Worm (Caenorhabditis elegans) whole organism, L4 larva: ENCODE data around the gene R11D1.2.

Experiments
- R02D3.7 ChIP-seq: fragments of 150-350 bp; sonication (generic microtip); optimal IDR thresholded peaks from 3 replicates; lab custom pipeline; 2014; ENCODE audit warnings: missing biosample characterization, missing genetic modification characterization
- T26A8.4 ChIP-seq: fragments of 200-800 bp; sonication (Bioruptor generic); IDR thresholded peaks from 2 replicates; pipeline ENCODE4 v1.3.6; 2022; ENCODE audit warnings: missing genetic modification characterization, missing compliant biosample characterization
- Y75B8A.6 ChIP-seq: fragments of 200-800 bp; sonication (Bioruptor generic); IDR thresholded peaks from 2 replicates; pipeline ENCODE4 v1.3.6; 2022; ENCODE audit warnings: missing genetic modification reagents, missing genetic modification characterization, missing compliant biosample characterization
- ZK546.5 ChIP-seq, 2 experiments: sonication (generic microtip); optimal IDR thresholded peaks; 2 replicates each; lab custom pipeline; 2017; ENCODE audit warnings: missing biosample characterization in 2 of 2, missing genetic modification characterization in 2 of 2
- aha-1 ChIP-seq: fragments of 150-350 bp; peaks from one replicate; lab custom pipeline; 2014; ENCODE audit warnings: missing biosample characterization, missing genetic modification characterization
- arid-1 ChIP-seq: fragments of 200-800 bp; sonication (Bioruptor generic); conservative IDR thresholded peaks from 2 replicates; pipeline ENCODE4 v1.3.6; 2022; ENCODE audit warnings: missing genetic modification reagents, missing genetic modification characterization, missing compliant biosample characterization
- ceh-32 ChIP-seq: sonication (generic microtip); optimal IDR thresholded peaks from 2 replicates; lab custom pipeline; 2016; ENCODE audit warnings: mild to moderate bottlenecking, missing genetic modification characterization, missing compliant biosample characterization; ENCODE audit not compliant: poor library complexity
- ceh-44 ChIP-seq: fragments of 200-800 bp; sonication (Bioruptor generic); IDR thresholded peaks from 2 replicates; pipeline ENCODE4 v1.3.6; 2022; ENCODE audit warnings: missing genetic modification reagents, missing genetic modification characterization, missing compliant biosample characterization
- ces-1 ChIP-seq: fragments of 150-350 bp; sonication (generic microtip); optimal IDR thresholded peaks from 4 replicates; lab custom pipeline; 2014; ENCODE audit warnings: missing biosample characterization, missing genetic modification reagents, missing genetic modification characterization
- daf-16 ChIP-seq, 3 experiments: sonication (generic microtip); optimal IDR thresholded peaks; 2 replicates each; lab custom pipeline; 2016 to 2017; ENCODE audit warnings: missing genetic modification characterization in 3 of 3, missing genetic modification reagents in 3 of 3, mild to moderate bottlenecking in 2 of 3, missing compliant biosample characterization in 2 of 3, missing biosample characterization in 1 of 3, moderate library complexity in 1 of 3
- daf-19 ChIP-seq: fragments of 200-800 bp; sonication (Bioruptor generic); conservative IDR thresholded peaks from 2 replicates; pipeline ENCODE4 v1.3.6; 2022; ENCODE audit warnings: missing genetic modification characterization, missing compliant biosample characterization
- dmd-9 ChIP-seq: fragments of 200-800 bp; sonication (Bioruptor generic); IDR thresholded peaks from 2 replicates; pipeline ENCODE4 v1.3.6; 2022; ENCODE audit warnings: missing genetic modification reagents, missing genetic modification characterization, missing compliant biosample characterization
- dpl-1 ChIP-seq: fragments of 150-350 bp; optimal IDR thresholded peaks from 2 replicates; lab custom pipeline; 2014; ENCODE audit warnings: missing biosample characterization, missing genetic modification reagents, missing genetic modification characterization
- fkh-10 ChIP-seq: fragments of 150-350 bp; optimal IDR thresholded peaks from 2 replicates; lab custom pipeline; 2014; ENCODE audit warnings: missing biosample characterization, missing genetic modification reagents, missing genetic modification characterization
- fos-1 ChIP-seq: fragments of 150-350 bp; optimal IDR thresholded peaks from 2 replicates; lab custom pipeline; 2014; ENCODE audit warnings: missing biosample characterization, missing genetic modification characterization
- jun-1 ChIP-seq: fragments of 150-350 bp; optimal IDR thresholded peaks from 2 replicates; lab custom pipeline; 2014; ENCODE audit warnings: missing biosample characterization, missing genetic modification reagents, missing genetic modification characterization
- lsy-2 ChIP-seq, 2 experiments: fragments of 150-350 bp in 1 of 2; sonication (generic microtip) in 1 of 2; optimal IDR thresholded peaks; 2 replicates each; lab custom pipeline; 2014 to 2017; ENCODE audit warnings: missing biosample characterization in 2 of 2, missing genetic modification characterization in 2 of 2
- madf-5 ChIP-seq, 2 experiments: fragments of 200-800 bp; sonication (Bioruptor generic); IDR thresholded peaks; 2 replicates each; pipeline ENCODE4 v1.3.6; 2022; ENCODE audit warnings: missing compliant biosample characterization in 2 of 2, missing genetic modification characterization in 2 of 2
- mep-1 ChIP-seq: fragments of 150-350 bp; sonication (generic microtip); optimal IDR thresholded peaks from 3 replicates; lab custom pipeline; 2014; ENCODE audit warnings: missing biosample characterization, missing genetic modification characterization
- nhr-41 ChIP-seq: fragments of 200-800 bp; sonication (Bioruptor generic); IDR thresholded peaks from 2 replicates; pipeline ENCODE4 v1.3.6; 2022; ENCODE audit warnings: missing genetic modification reagents, missing genetic modification characterization, missing compliant biosample characterization
- nhr-48 ChIP-seq: sonication (generic microtip); optimal IDR thresholded peaks from 2 replicates; lab custom pipeline; 2016; ENCODE audit warnings: mild to moderate bottlenecking, missing genetic modification characterization, missing compliant biosample characterization
- nhr-76 ChIP-seq: fragments of 150-350 bp; optimal IDR thresholded peaks from 2 replicates; lab custom pipeline; 2014; ENCODE audit warnings: missing biosample characterization, missing genetic modification characterization
- php-3 ChIP-seq: fragments of 200-800 bp; sonication (Bioruptor generic); IDR thresholded peaks from 2 replicates; pipeline ENCODE4 v1.3.6; 2022; ENCODE audit warnings: missing genetic modification reagents, missing genetic modification characterization, missing compliant biosample characterization
- set-16 ChIP-seq: fragments of 200-800 bp; sonication (Bioruptor generic); IDR thresholded peaks from 2 replicates; pipeline ENCODE4 v1.3.6; 2022; ENCODE audit warnings: missing genetic modification reagents, missing genetic modification characterization, missing compliant biosample characterization
- unc-130 ChIP-seq: sonication (generic microtip); optimal IDR thresholded peaks from 2 replicates; lab custom pipeline; 2016; ENCODE audit warnings: missing genetic modification reagents, missing genetic modification characterization, missing compliant biosample characterization
- unc-39 ChIP-seq: sonication (generic microtip); optimal IDR thresholded peaks from 2 replicates; lab custom pipeline; 2017; ENCODE audit warnings: missing biosample characterization, missing genetic modification characterization
- unc-62 ChIP-seq, 3 experiments: fragments of 150-350 bp in 1 of 3; sonication (generic microtip); optimal IDR thresholded peaks in 2 of 3; peaks in 1 of 3; 1 replicate in 1 of 3; 2 replicates in 2 of 3; lab custom pipeline; 2014 to 2017; ENCODE audit warnings: missing biosample characterization in 3 of 3, missing genetic modification characterization in 3 of 3, missing genetic modification reagents in 3 of 3, missing genotype in 1 of 3
- zip-11 ChIP-seq: fragments of 200-800 bp; sonication (Bioruptor generic); IDR thresholded peaks from 2 replicates; pipeline ENCODE4 v1.3.6; 2022; ENCODE audit warnings: missing genetic modification characterization, missing compliant biosample characterization
- ztf-7 ChIP-seq: fragments of 150-350 bp; optimal IDR thresholded peaks from 2 replicates; lab custom pipeline; 2014; ENCODE audit warnings: missing biosample characterization, missing genetic modification characterization

R11D1.2 gene

DNA sequence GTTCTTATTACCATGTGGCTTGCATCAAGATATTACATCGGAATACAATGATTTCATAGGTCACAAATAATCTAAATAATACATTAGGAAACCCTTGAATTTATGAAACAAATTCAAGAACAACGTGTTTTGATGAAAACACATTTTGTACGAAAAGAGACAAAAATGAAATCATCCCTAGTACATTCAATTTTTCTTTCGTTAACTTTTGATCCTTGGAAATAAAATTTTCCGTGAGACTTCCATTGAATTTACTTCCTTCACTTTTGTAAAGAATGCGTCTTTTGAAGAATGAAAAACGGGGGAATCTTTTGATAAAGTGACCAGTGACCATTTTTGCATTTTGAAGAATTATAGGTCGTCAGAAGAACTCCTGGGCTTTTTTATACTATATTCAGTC, 34.7 kb upstream of the R11D1.2 start:
- TF ChIP-seq fkh-10 (GFP tag; lab: Kevin White, UChicago) = peak; percentile 48
- no peak for TF ChIP-seq zip-11 (GFP tag; lab: Robert Waterston, UW)
- TF ChIP-seq, all 104 proteins: peak for 1

DNA sequence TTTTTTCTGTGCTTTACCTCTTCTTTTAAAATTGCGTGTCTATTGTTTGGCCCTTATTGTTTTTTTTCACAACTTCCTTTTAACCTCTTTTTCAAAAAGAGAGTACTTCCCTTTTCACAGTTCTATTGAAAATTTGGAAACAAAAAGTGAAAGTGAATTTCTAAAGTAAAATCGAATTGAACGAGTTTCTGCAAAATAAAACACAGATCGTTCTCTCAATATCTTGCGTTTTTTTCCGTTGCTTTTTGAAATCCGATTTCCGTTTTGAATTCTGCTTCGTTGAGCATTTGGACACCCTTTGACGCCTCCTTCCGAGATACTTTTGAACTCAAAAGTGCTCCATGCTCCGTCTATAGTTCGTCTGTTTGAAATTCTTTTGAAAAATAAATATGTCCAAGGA, 32.1 kb upstream of the R11D1.2 start:
- no peak for TF ChIP-seq php-3 (GFP tag; lab: Robert Waterston, UW)
- TF ChIP-seq fkh-10 (GFP tag; lab: Kevin White, UChicago) = peak; percentile 88
- TF ChIP-seq, all 104 proteins: peak for 1

DNA sequence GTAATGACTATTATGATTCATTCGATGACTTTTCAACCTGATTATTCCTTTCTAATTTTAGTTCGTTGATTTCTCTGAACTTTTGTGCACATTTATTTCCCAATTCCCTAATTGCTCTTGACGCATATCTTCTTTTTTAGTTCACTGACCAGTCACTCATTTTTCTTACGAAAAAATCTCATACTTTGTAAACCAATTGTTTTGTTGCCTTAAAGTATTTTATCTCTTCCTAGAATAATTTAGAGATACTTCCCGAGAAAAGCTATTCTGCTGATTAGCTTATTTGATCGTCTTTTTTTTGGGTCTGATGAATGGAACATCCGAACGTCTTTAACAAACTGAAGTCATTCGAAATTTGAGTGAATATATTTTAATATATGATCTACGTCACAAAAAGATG, 29.1 kb upstream of the R11D1.2 start:
- TF ChIP-seq Y75B8A.6 (GFP tag; lab: Robert Waterston, UW) = no peak
- no peak for TF ChIP-seq ZK546.5 (tag; optimal IDR thresholded peaks at IDR 0.05; lab: Kevin White, UChicago)
- TF ChIP-seq dmd-9 (GFP tag; lab: Robert Waterston, UW) = no peak
- no peak for TF ChIP-seq nhr-41 (GFP tag; lab: Robert Waterston, UW)
- no peak for TF ChIP-seq R02D3.7
- TF ChIP-seq unc-62 (GFP tag; optimal IDR thresholded peaks at IDR 0.05 in 1 of 2; lab: Kevin White, UChicago) = no peak
- TF ChIP-seq unc-62 (tag; optimal IDR thresholded peaks at IDR 0.05; lab: Kevin White, UChicago) = no peak
- TF ChIP-seq T26A8.4 (GFP tag; lab: Robert Waterston, UW) = no peak
- no peak for TF ChIP-seq arid-1 (GFP tag; lab: Robert Waterston, UW)
- TF ChIP-seq unc-130 (GFP tag; lab: Kevin White, UChicago) = no peak
- no peak for TF ChIP-seq lsy-2 (tag; optimal IDR thresholded peaks at IDR 0.05; lab: Kevin White, UChicago)

DNA sequence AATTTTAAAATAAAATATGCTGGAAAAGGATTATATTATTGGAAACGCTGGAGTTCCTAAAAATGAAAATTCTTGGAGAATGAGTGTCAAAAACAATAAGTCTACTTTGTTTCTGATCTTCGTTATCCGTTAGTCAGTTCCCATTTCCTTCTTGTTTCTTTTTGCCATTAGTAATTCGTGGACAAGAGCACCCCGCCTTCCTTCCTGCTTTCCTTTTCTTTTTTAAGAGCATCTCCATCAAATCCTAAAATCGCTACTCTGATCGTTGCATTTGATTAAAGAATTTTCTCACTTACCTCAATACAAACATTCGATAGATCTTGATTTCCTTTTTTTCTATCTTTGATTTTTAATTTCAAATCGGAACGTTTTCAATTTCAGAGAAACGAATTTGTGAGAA, 28.6 kb upstream of the R11D1.2 start, which contains the start of gene frpr-15:
Gene frpr-15, plus strand, starts transcription at position 301 of the 400 bp plus-strand sequence.
- peak in 1 of 2 experiments; percentile 33 for TF ChIP-seq unc-62 (GFP tag; optimal IDR thresholded peaks at IDR 0.05 in 1 of 2; lab: Kevin White, UChicago)
- TF ChIP-seq unc-62 (tag; optimal IDR thresholded peaks at IDR 0.05; lab: Kevin White, UChicago) = no peak
- TF ChIP-seq madf-5 (GFP tag; IDR thresholded peaks at IDR 0.05; lab: Robert Waterston, UW) = no peak

DNA sequence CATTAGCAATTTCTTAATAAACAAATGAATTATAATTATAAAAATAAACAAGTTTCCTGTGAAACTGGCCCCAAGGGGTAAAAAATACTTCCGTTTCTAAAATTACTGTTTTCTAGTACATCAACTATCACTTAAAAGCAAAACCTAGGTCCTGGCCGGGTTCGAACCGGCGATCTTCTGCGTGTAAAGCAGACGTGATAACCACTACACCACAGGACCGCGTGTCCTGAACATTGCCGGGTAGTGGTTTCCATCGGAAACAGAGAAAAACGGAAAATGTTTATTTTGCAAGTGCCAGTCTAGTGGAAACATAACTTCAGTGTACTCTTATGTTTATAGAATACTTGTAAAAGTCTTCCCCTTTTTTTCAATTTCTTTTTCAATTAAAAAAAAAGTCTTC, 25.2 kb upstream of the R11D1.2 start:
- TF ChIP-seq ceh-44 = 0 out of 2 replicates have a peak, but pooled peaks have one; percentile 53
- TF ChIP-seq aha-1 = no peak
- TF ChIP-seq daf-16 (GFP tag; optimal IDR thresholded peaks at IDR 0.05; lab: Kevin White, UChicago) = peak in 1 of 2 experiments; percentile 37
- TF ChIP-seq daf-16 (tag; optimal IDR thresholded peaks at IDR 0.05; lab: Kevin White, UChicago) = no peak

DNA sequence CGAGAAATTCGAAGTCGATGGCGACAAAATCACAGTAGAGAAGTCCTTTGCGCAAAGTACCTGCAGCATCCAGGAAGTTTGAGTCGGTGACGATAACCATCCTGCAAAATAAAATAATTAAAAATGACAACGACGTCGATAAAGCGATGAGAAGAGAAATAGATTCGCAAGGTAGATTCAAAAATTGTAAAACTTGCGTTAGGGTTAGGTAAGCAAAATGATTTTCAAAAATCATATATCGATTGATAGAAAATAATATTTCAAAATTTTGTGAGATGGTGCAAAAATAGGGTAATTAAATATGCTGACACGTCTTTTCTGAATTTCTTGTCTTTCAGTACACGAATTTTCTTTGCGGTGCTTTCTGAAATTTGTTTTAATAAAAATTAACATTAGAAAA, 13.2 kb upstream of the R11D1.2 start, which contains the start of gene parn-1:
Gene parn-1, minus strand, starts transcription at position 101 of the 400 bp plus-strand sequence.
- no peak for TF ChIP-seq ztf-7
- no peak for TF ChIP-seq dpl-1 (GFP tag; lab: Kevin White, UChicago)
- TF ChIP-seq daf-16 (GFP tag; optimal IDR thresholded peaks at IDR 0.05; lab: Kevin White, UChicago) = no peak
- no peak for TF ChIP-seq daf-16 (tag; optimal IDR thresholded peaks at IDR 0.05; lab: Kevin White, UChicago)
- TF ChIP-seq php-3 (GFP tag; lab: Robert Waterston, UW) = no peak

DNA sequence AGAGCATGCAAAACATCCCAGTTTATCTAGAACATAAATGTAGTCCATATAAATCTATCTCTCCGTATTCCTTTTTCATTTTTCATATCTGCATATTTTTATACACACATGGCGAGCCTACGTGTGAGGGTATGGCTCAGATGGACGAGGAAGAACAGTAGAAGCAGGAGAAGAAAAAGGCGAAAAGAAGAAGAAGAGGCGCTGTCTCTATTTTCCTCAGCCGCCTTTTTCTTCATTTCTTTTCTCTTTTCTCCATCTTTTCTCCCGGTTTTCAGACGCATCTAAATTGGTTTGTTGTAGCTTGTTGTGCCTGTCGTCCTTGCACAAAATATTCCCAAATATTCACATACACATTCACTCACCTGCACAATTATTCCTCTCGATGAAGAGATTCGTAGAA, 12.4 kb upstream of the R11D1.2 start, which contains the start of gene K10C8.4:
Gene K10C8.4, plus strand, starts transcription at position 301 of the 400 bp plus-strand sequence.
- no peak for TF ChIP-seq ces-1
- no peak for TF ChIP-seq ceh-32 (tag; lab: Kevin White, UChicago)
- no peak for TF ChIP-seq fkh-10 (GFP tag; lab: Kevin White, UChicago)
- TF ChIP-seq nhr-76 = no peak
- no peak for TF ChIP-seq daf-19 (GFP tag; lab: Robert Waterston, UW)
- no peak for TF ChIP-seq jun-1 (tag; lab: Kevin White, UChicago)
- no peak for TF ChIP-seq set-16
- no peak for TF ChIP-seq lsy-2 (tag; optimal IDR thresholded peaks at IDR 0.05; lab: Kevin White, UChicago)
- no peak for TF ChIP-seq fos-1
- TF ChIP-seq unc-39 (tag; lab: Kevin White, UChicago) = no peak
- TF ChIP-seq nhr-48 (tag; lab: Kevin White, UChicago) = no peak
- no peak for TF ChIP-seq mep-1 (tag; lab: Kevin White, UChicago)
